Fruit fly (Drosophila melanogaster): ENCODE measurements around the gene CG5895.

The CG5895 gene

dm6 chr3L:16046387-16047066 is 11.2 kb downstream of the CG5895 start (continued):
- TF ChIP-seq CG17328 (GFP tag; IDR thresholded peaks at IDR 0.05) = peak; percentile 49; the same call in 1 of the 2 replicates
- peak; percentile 85 for TF ChIP-seq mirr (GFP tag; optimal IDR thresholded peaks at IDR 0.05)
- no peak; the same call in 2 of the 3 replicates for TF ChIP-seq B-H1 (GFP tag; IDR thresholded peaks at IDR 0.05)
- 0 out of 2 replicates have a peak, but pooled peaks have one; percentile 24 for TF ChIP-seq ato (GFP tag; IDR thresholded peaks at IDR 0.05; ENCODE audit: partially characterized antibody)
- TF ChIP-seq CG17829 (tag; optimal IDR thresholded peaks at IDR 0.05) = peak; percentile 60
- TF ChIP-seq Mes4 (GFP tag; optimal IDR thresholded peaks at IDR 0.05) = peak; percentile 44
- TF ChIP-seq disco-r (GFP tag; optimal IDR thresholded peaks at IDR 0.05) = no peak
- peak; percentile 19 for TF ChIP-seq CG1603 (tag; optimal IDR thresholded peaks at IDR 0.05)
- TF ChIP-seq CG1529 (GFP tag; optimal IDR thresholded peaks at IDR 0.05) = no peak
- TF ChIP-seq z (GFP tag; IDR thresholded peaks at IDR 0.05) = peak; percentile 61; the same call in 2 of the 3 replicates
- no peak for TF ChIP-seq zfh2 (GFP tag; optimal IDR thresholded peaks at IDR 0.05)
- TF ChIP-seq CG9876 (GFP tag; optimal IDR thresholded peaks at IDR 0.05) = no peak
- TF ChIP-seq bigmax (GFP tag; optimal IDR thresholded peaks at IDR 0.05) = peak; percentile 94
- peak; percentile 5 for TF ChIP-seq Xbp1 (GFP tag; optimal IDR thresholded peaks at IDR 0.05)
- no peak for TF ChIP-seq gfzf (GFP tag; optimal IDR thresholded peaks at IDR 0.05)
- TF ChIP-seq Ravus (GFP tag; IDR thresholded peaks at IDR 0.05) = no peak
- peak; percentile 19 for TF ChIP-seq CG9797 (GFP tag; optimal IDR thresholded peaks at IDR 0.05)
- peak; percentile 8 for TF ChIP-seq CG2712 (tag; optimal IDR thresholded peaks at IDR 0.05)
- no peak for TF ChIP-seq Lpt (GFP tag; optimal IDR thresholded peaks at IDR 0.05)
- no peak for TF ChIP-seq CG17612 (GFP tag; IDR thresholded peaks at IDR 0.05)
- no peak for TF ChIP-seq CG1832 (GFP tag; optimal IDR thresholded peaks at IDR 0.05)
- no peak for TF ChIP-seq fu2 (GFP tag; optimal IDR thresholded peaks at IDR 0.05)
- peak; percentile 47 for TF ChIP-seq CG12299 (tag; optimal IDR thresholded peaks at IDR 0.05)
- TF ChIP-seq D19A (tag; optimal IDR thresholded peaks at IDR 0.05) = peak; percentile 48
- peak; percentile 67 for TF ChIP-seq onecut (GFP tag; IDR thresholded peaks at IDR 0.05)
- no peak for TF ChIP-seq CG13424 (tag; optimal IDR thresholded peaks at IDR 0.05)
- TF ChIP-seq Hey (tag; optimal IDR thresholded peaks at IDR 0.05) = no peak
- TF ChIP-seq CG30431 (GFP tag; optimal IDR thresholded peaks at IDR 0.05) = no peak
- TF ChIP-seq ash1 (GFP tag; optimal IDR thresholded peaks at IDR 0.05) = peak; percentile 15
- TF ChIP-seq CG14014 (GFP tag; IDR thresholded peaks at IDR 0.05) = peak; percentile 53; the same call in 1 of the 2 replicates
- peak; percentile 23 for TF ChIP-seq lab (GFP tag; optimal IDR thresholded peaks at IDR 0.05)
- no peak for TF ChIP-seq ken (GFP tag; IDR thresholded peaks at IDR 0.05)
- TF ChIP-seq BtbVII (GFP tag; optimal IDR thresholded peaks at IDR 0.05) = no peak
- TF ChIP-seq scrt (GFP tag; optimal IDR thresholded peaks at IDR 0.05) = peak; percentile 8
- TF ChIP-seq CG3281 (GFP tag; optimal IDR thresholded peaks at IDR 0.05) = no peak
- no peak for TF ChIP-seq Ssrp (tag; optimal IDR thresholded peaks at IDR 0.05)
- no peak for TF ChIP-seq CG18764 (GFP tag; optimal IDR thresholded peaks at IDR 0.05)
- TF ChIP-seq CG8290 (GFP tag; optimal IDR thresholded peaks at IDR 0.05) = no peak
- TF ChIP-seq CG8290 (tag; optimal IDR thresholded peaks at IDR 0.05) = peak; percentile 30 to 84
- peak; percentile 5 for TF ChIP-seq schlank (tag; optimal IDR thresholded peaks at IDR 0.05)
- TF ChIP-seq Nf-YC (tag; optimal IDR thresholded peaks at IDR 0.05) = peak; percentile 4
- TF ChIP-seq cas (GFP tag; IDR thresholded peaks at IDR 0.05) = 0 out of 2 replicates have a peak, but pooled peaks have one; percentile 45
- peak; percentile 1 for TF ChIP-seq CG17385 (GFP tag; optimal IDR thresholded peaks at IDR 0.05)
- no peak for TF ChIP-seq ewg (GFP tag; optimal IDR thresholded peaks at IDR 0.05)
- TF ChIP-seq dati (GFP tag; IDR thresholded peaks at IDR 0.05) = no peak
- TF ChIP-seq amos (GFP tag; IDR thresholded peaks at IDR 0.05; ENCODE audit: partially characterized antibody) = peak; percentile 44; the same call in 1 of the 2 replicates
- TF ChIP-seq NC2β (GFP tag; optimal IDR thresholded peaks at IDR 0.05) = peak; percentile 14
- no peak for TF ChIP-seq Opbp (GFP tag; IDR thresholded peaks at IDR 0.05; ENCODE audit: partially characterized antibody)
- peak; percentile 58; the same call in 1 of the 2 replicates for TF ChIP-seq bbx (GFP tag; IDR thresholded peaks at IDR 0.05; ENCODE audit: partially characterized antibody)
- TF ChIP-seq sr (GFP tag; IDR thresholded peaks at IDR 0.05) = no peak
